Fruit fly (Drosophila melanogaster) whole organism, wandering third instar larva: ENCODE measurements around the gene CG43993.

Experiments
- CG9705 ChIP-seq: fragments of 200-800 bp; sonication (Bioruptor generic); optimal IDR thresholded peaks from 2 replicates; lab custom pipeline; 2018; ENCODE audit warnings: missing biosample characterization, mild to moderate bottlenecking, missing genetic modification characterization
- CrebA ChIP-seq: fragments of 200-800 bp; sonication (Bioruptor generic); optimal IDR thresholded peaks from 2 replicates; lab custom pipeline; 2016; ENCODE audit warnings: missing biosample characterization, mild to moderate bottlenecking, missing genetic modification characterization, borderline replicate concordance
- Dfd ChIP-seq: fragments of >200 bp; optimal IDR thresholded peaks from 2 replicates; lab custom pipeline; 2017; ENCODE audit warnings: missing biosample characterization, missing genetic modification characterization
- Dif ChIP-seq: fragments of 200-275, 200-300 bp; sonication (Bioruptor generic); optimal IDR thresholded peaks from 2 replicates; lab custom pipeline; 2018; ENCODE audit warnings: missing biosample characterization, missing genetic modification characterization; ENCODE audit not compliant: partially characterized antibody
- GATAd ChIP-seq: sonication (Bioruptor generic); optimal IDR thresholded peaks from 2 replicates; lab custom pipeline; 2016; ENCODE audit warnings: missing biosample characterization, missing genetic modification characterization
- HLH106 ChIP-seq: fragments of 200-800 bp; optimal IDR thresholded peaks from 3 replicates; lab custom pipeline; 2019; ENCODE audit warnings: missing biosample characterization, mild to moderate bottlenecking, missing genetic modification characterization, moderate library complexity
- Hnf4 ChIP-seq: fragments of 200-800 bp; sonication (Bioruptor generic); optimal IDR thresholded peaks from 2 replicates; lab custom pipeline; 2016; ENCODE audit warnings: missing biosample characterization, mild to moderate bottlenecking, missing genetic modification characterization
- Hr78 ChIP-seq: fragments of >200 bp; optimal IDR thresholded peaks from 2 replicates; lab custom pipeline; 2017; ENCODE audit warnings: missing biosample characterization, missing genetic modification characterization
- Hr83 ChIP-seq: fragments of 200-300 bp; sonication (Bioruptor generic); optimal IDR thresholded peaks from 2 replicates; lab custom pipeline; 2016; ENCODE audit warnings: missing biosample characterization, mild to moderate bottlenecking, missing genetic modification characterization, moderate library complexity; ENCODE audit not compliant: poor library complexity, severe bottlenecking
- Jra ChIP-seq: sonication (Bioruptor generic); optimal IDR thresholded peaks from 2 replicates; lab custom pipeline; 2016; ENCODE audit warnings: missing biosample characterization, missing genetic modification characterization
- Mio ChIP-seq: sonication (Bioruptor generic); optimal IDR thresholded peaks from 2 replicates; lab custom pipeline; 2016; ENCODE audit warnings: missing biosample characterization, missing genetic modification characterization
- Myc ChIP-seq: fragments of >200 bp; optimal IDR thresholded peaks from 2 replicates; lab custom pipeline; 2017
- N ChIP-seq: fragments of >200 bp; optimal IDR thresholded peaks from 2 replicates; lab custom pipeline; 2018; ENCODE audit warnings: missing biosample characterization, missing external identifiers, missing genetic modification characterization
- OdsH ChIP-seq: fragments of 200-800 bp; sonication (Bioruptor generic); optimal IDR thresholded peaks from 2 replicates; lab custom pipeline; 2016; ENCODE audit warnings: missing biosample characterization, mild to moderate bottlenecking, missing genetic modification characterization
- Rel ChIP-seq, 2 experiments: fragments of 200-800 bp; sonication (Bioruptor generic) in 1 of 2; optimal IDR thresholded peaks; 2 replicates in 1 of 2; 3 replicates in 1 of 2; lab custom pipeline; 2016 to 2019; ENCODE audit warnings: mild to moderate bottlenecking in 2 of 2, missing biosample characterization in 2 of 2, missing genetic modification characterization in 2 of 2, moderate library complexity in 1 of 2
- Sp1 ChIP-seq: fragments of 200-800 bp; sonication (Bioruptor generic); optimal IDR thresholded peaks from 3 replicates; lab custom pipeline; 2019; ENCODE audit warnings: missing biosample characterization, mild to moderate bottlenecking, missing genetic modification characterization, moderate library complexity
- br ChIP-seq: fragments of 200-800 bp; sonication (Bioruptor generic); optimal IDR thresholded peaks from 2 replicates; lab custom pipeline; 2016; ENCODE audit warnings: missing biosample characterization, missing genetic modification characterization
- dl ChIP-seq, 2 experiments: fragments of 175-275, 200-275 bp in 1 of 2; fragments of 200-275 bp in 1 of 2; sonication (Bioruptor generic); optimal IDR thresholded peaks; lab custom pipeline; 2018; ENCODE audit warnings: mild to moderate bottlenecking in 2 of 2, missing biosample characterization in 2 of 2, missing genetic modification characterization in 2 of 2, moderate library complexity in 2 of 2; ENCODE audit not compliant: partially characterized antibody in 2 of 2, insufficient read depth in 1 of 2
- dmrt93B ChIP-seq: fragments of 200-800 bp; sonication (Bioruptor generic); optimal IDR thresholded peaks from 2 replicates; lab custom pipeline; 2018; ENCODE audit warnings: missing biosample characterization, mild to moderate bottlenecking, missing genetic modification characterization
- dsf ChIP-seq: sonication (Bioruptor generic); optimal IDR thresholded peaks from 2 replicates; lab custom pipeline; 2016; ENCODE audit warnings: missing biosample characterization, missing genetic modification characterization, borderline replicate concordance
- ey ChIP-seq: fragments of 200-800 bp; sonication (Bioruptor generic); optimal IDR thresholded peaks from 2 replicates; lab custom pipeline; 2016; ENCODE audit warnings: missing biosample characterization, missing genetic modification characterization
- foxo ChIP-seq, 2 experiments: fragments of 200-800 bp; sonication (Bioruptor generic); optimal IDR thresholded peaks; 2 replicates in 1 of 2; 3 replicates in 1 of 2; lab custom pipeline; 2016 to 2017; ENCODE audit warnings: missing biosample characterization in 2 of 2, missing genetic modification characterization in 2 of 2
- jim ChIP-seq: fragments of 175-275, 200-325 bp; sonication (Bioruptor generic); optimal IDR thresholded peaks from 2 replicates; lab custom pipeline; 2016; ENCODE audit warnings: missing biosample characterization, mild to moderate bottlenecking, missing genetic modification characterization
- pan ChIP-seq: fragments of >200 bp; optimal IDR thresholded peaks from 2 replicates; lab custom pipeline; 2017
- psq ChIP-seq: fragments of 200-800 bp; sonication (Bioruptor generic); optimal IDR thresholded peaks from 3 replicates; lab custom pipeline; 2017; ENCODE audit warnings: missing biosample characterization, mild to moderate bottlenecking, missing genetic modification characterization, moderate library complexity
- rgr ChIP-seq: fragments of 200-800 bp; sonication (Bioruptor generic); optimal IDR thresholded peaks from 3 replicates; lab custom pipeline; 2016; ENCODE audit warnings: missing biosample characterization, mild to moderate bottlenecking, missing genetic modification characterization
- sage ChIP-seq: fragments of 200-800 bp; sonication (Bioruptor generic); optimal IDR thresholded peaks from 2 replicates; lab custom pipeline; 2016; ENCODE audit warnings: missing biosample characterization, mild to moderate bottlenecking, missing genetic modification characterization
- sv ChIP-seq: fragments of 200-800 bp; sonication (Bioruptor generic); optimal IDR thresholded peaks from 3 replicates; lab custom pipeline; 2016; ENCODE audit warnings: missing biosample characterization, missing genetic modification characterization
- usp ChIP-seq: fragments of >200 bp; optimal IDR thresholded peaks from 2 replicates; lab custom pipeline; 2017; ENCODE audit warnings: missing biosample characterization, missing genetic modification characterization

Gene CG43993

DNA sequence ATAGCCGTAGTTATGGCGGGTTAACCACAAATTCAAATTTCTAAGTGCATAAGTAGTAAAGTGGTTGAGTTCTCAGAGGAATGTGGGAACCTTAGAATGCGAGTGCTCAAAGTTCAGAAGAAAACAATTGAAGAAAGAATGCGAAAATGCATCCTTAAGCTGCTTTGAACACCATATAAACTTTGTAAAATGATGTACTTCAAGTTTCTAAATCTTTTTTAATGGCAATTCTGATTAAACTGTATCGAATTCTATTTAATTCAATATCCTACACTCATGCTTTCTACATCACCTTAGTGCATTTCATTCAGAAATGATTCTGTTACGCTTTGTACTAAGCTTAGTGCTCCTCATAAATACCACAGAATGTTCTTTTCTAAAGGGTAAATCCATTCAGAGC lies at the start of gene CG43993:
TSS of gene CG43993 (plus strand) at position 301 of the 400 bp plus-strand sequence.
- TF ChIP-seq Myc (lab: Kevin White, UChicago) (no peak), Hnf4 (GFP tag; lab: Kevin White, UChicago) (no peak), pan (no peak), dmrt93B (GFP tag; lab: Kevin White, UChicago) (no peak), Rel (GFP tag; optimal IDR thresholded peaks at IDR 0.05; lab: Kevin White, UChicago) (no peak), Rel (tag; optimal IDR thresholded peaks at IDR 0.05; lab: Kevin White, UChicago) (no peak), Sp1 (no peak), HLH106 (tag; lab: Kevin White, UChicago) (no peak), dl (GFP tag; optimal IDR thresholded peaks at IDR 0.05; lab: Kevin White, UChicago; ENCODE audit: insufficient read depth in 1 of 2, partially characterized antibody in 2 of 2) (no peak), Hr78 (GFP tag; lab: Kevin White, UChicago) (no peak), N (GFP tag; lab: Kevin White, UChicago) (no peak), jim (GFP tag; lab: Kevin White, UChicago) (no peak), CrebA (GFP tag; lab: Kevin White, UChicago) (no peak)
- TF ChIP-seq, all 38 proteins: peak for 0

dm6 chr3L:11984606-11985005 lies 47.8 kb upstream of the CG43993 start, which contains the start of gene CG6938:
TSS of gene CG6938 (plus strand) at chr3L:11984906.
- TF ChIP-seq GATAd (GFP tag; lab: Kevin White, UChicago) (no peak), N (GFP tag; lab: Kevin White, UChicago) (no peak)

DNA sequence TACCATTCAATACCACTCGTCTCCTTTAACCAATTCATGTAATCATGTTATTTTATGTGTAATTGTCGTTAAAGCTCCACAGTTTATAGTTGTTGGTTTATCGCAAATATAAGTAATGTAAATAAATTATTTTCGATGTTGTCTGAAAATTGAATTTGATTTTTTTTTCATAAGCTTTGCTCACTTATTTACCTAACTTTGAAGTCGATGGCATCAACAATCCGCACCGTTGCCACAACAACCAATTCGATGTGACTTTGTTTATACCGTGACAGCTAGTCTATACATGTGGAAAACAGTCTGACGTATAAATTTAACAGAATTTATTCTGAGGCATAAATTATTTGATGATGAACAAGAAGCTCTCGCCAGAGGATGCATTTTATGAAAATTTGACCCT lies 41.9 kb upstream of the CG43993 start, which contains the start of gene CG6931:
TSS of gene CG6931 (plus strand) at position 301 of the 400 bp plus-strand sequence.
- TF ChIP-seq pan (no peak), dmrt93B (GFP tag; lab: Kevin White, UChicago) (no peak), psq (no peak), dl (GFP tag; optimal IDR thresholded peaks at IDR 0.05; lab: Kevin White, UChicago; ENCODE audit: insufficient read depth in 1 of 2, partially characterized antibody in 2 of 2) (no peak), ey (GFP tag; lab: Kevin White, UChicago) (no peak), usp (GFP tag; lab: Kevin White, UChicago) (no peak), Rel (GFP tag; optimal IDR thresholded peaks at IDR 0.05; lab: Kevin White, UChicago) (no peak), Rel (tag; optimal IDR thresholded peaks at IDR 0.05; lab: Kevin White, UChicago) (no peak), jim (GFP tag; lab: Kevin White, UChicago) (no peak), dsf (GFP tag; lab: Kevin White, UChicago) (no peak), Myc (lab: Kevin White, UChicago) (no peak), OdsH (no peak), Hr78 (GFP tag; lab: Kevin White, UChicago) (no peak), Hnf4 (GFP tag; lab: Kevin White, UChicago) (no peak)
- TF ChIP-seq, all 38 proteins: peak for 0

DNA sequence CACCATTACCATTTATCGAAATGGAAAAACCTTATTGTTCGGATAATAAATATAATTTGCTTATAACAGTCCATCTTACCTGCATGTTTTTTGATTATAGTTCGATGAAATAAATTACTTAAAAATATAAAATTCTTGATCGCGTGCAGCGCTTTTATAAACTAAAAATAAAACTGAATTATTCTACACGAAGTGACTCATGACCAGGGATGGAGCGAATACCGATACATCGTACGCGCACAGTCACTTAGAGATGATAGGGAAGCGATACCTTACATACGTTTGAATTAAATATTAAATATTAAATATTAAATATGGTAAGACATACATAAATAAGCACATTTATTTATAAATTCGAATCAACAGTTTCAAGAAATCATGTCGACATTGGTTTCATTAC lies 39.4 kb upstream of the CG43993 start, which contains the start of gene viaf:
TSS of gene viaf (minus strand) at position 220 of the 400 bp plus-strand sequence.
- TF ChIP-seq GATAd (GFP tag; lab: Kevin White, UChicago) (no peak), Hr78 (GFP tag; lab: Kevin White, UChicago) (no peak), pan (no peak), Dfd (GFP tag; lab: Kevin White, UChicago) (no peak), sage (GFP tag; lab: Kevin White, UChicago) (peak; percentile 43), dsf (GFP tag; lab: Kevin White, UChicago) (no peak), Mio (GFP tag; lab: Kevin White, UChicago) (no peak), Rel (GFP tag; optimal IDR thresholded peaks at IDR 0.05; lab: Kevin White, UChicago) (no peak), Rel (tag; optimal IDR thresholded peaks at IDR 0.05; lab: Kevin White, UChicago) (no peak), Hr83 (GFP tag; lab: Kevin White, UChicago) (peak; percentile 39), psq (no peak), sv (peak; percentile 2), Jra (GFP tag; lab: Kevin White, UChicago) (peak; percentile 81), OdsH (peak; percentile 10), dl (GFP tag; optimal IDR thresholded peaks at IDR 0.05; lab: Kevin White, UChicago; ENCODE audit: insufficient read depth in 1 of 2, partially characterized antibody in 2 of 2) (no peak), foxo (GFP tag; optimal IDR thresholded peaks at IDR 0.05; lab: Kevin White, UChicago) (peak in 1 of 2 experiments; percentile 40), CG9705 (GFP tag; lab: Kevin White, UChicago) (no peak), Dif (GFP tag; lab: Kevin White, UChicago) (no peak), rgr (peak; percentile 61), HLH106 (tag; lab: Kevin White, UChicago) (peak; percentile 49), br (GFP tag; lab: Kevin White, UChicago) (no peak)
- TF ChIP-seq, all 38 proteins: peak for 8
